Worm (Caenorhabditis elegans) whole organism, L4 larva: ENCODE data around the gene ubh-3.

Experiments used
- F37D6.2 ChIP-seq: sonication (generic microtip); optimal IDR thresholded peaks from 2 replicates; lab custom pipeline; 2016; ENCODE audit warnings: mild to moderate bottlenecking, missing genetic modification characterization, missing compliant biosample characterization
- aha-1 ChIP-seq: fragments of 150-350 bp; peaks from one replicate; lab custom pipeline; 2014; ENCODE audit warnings: missing biosample characterization, missing genetic modification characterization
- arid-1 ChIP-seq: fragments of 200-800 bp; sonication (Bioruptor generic); conservative IDR thresholded peaks from 2 replicates; pipeline ENCODE4 v1.3.6; 2022; ENCODE audit warnings: missing genetic modification reagents, missing genetic modification characterization, missing compliant biosample characterization
- ceh-20 ChIP-seq: fragments of 200-800 bp; sonication (Bioruptor generic); IDR thresholded peaks from 2 replicates; pipeline ENCODE4 v1.3.6; 2022; ENCODE audit warnings: missing genetic modification reagents, missing genetic modification characterization, missing compliant biosample characterization
- ceh-28 ChIP-seq: fragments of 150-350 bp; optimal IDR thresholded peaks from 2 replicates; lab custom pipeline; 2014; ENCODE audit warnings: missing biosample characterization, missing genetic modification reagents, missing genetic modification characterization
- daf-12 ChIP-seq: fragments of 150-350 bp; optimal IDR thresholded peaks from 2 replicates; lab custom pipeline; 2014; ENCODE audit warnings: missing biosample characterization, missing genetic modification reagents, missing genetic modification characterization
- daf-16 ChIP-seq, 3 experiments: sonication (generic microtip); optimal IDR thresholded peaks; 2 replicates each; lab custom pipeline; 2016 to 2017; ENCODE audit warnings: missing genetic modification characterization in 3 of 3, missing genetic modification reagents in 3 of 3, mild to moderate bottlenecking in 2 of 3, missing compliant biosample characterization in 2 of 3, missing biosample characterization in 1 of 3, moderate library complexity in 1 of 3
- daf-19 ChIP-seq: fragments of 200-800 bp; sonication (Bioruptor generic); conservative IDR thresholded peaks from 2 replicates; pipeline ENCODE4 v1.3.6; 2022; ENCODE audit warnings: missing genetic modification characterization, missing compliant biosample characterization
- daf-8 ChIP-seq: fragments of 200-800 bp; sonication (Bioruptor generic); IDR thresholded peaks from 2 replicates; pipeline ENCODE4 v1.3.6; 2022; ENCODE audit warnings: missing genetic modification characterization, missing compliant biosample characterization
- dmd-6 ChIP-seq: fragments of 200-800 bp; sonication (Bioruptor generic); IDR thresholded peaks from 2 replicates; pipeline ENCODE4 v1.3.6; 2022; ENCODE audit warnings: missing genetic modification reagents, missing genetic modification characterization, missing compliant biosample characterization
- dmd-8 ChIP-seq: fragments of 200-800 bp; sonication (Bioruptor generic); IDR thresholded peaks from 2 replicates; pipeline ENCODE4 v1.3.6; 2022; ENCODE audit warnings: missing genetic modification characterization, missing compliant biosample characterization
- dmd-9 ChIP-seq: fragments of 200-800 bp; sonication (Bioruptor generic); IDR thresholded peaks from 2 replicates; pipeline ENCODE4 v1.3.6; 2022; ENCODE audit warnings: missing genetic modification reagents, missing genetic modification characterization, missing compliant biosample characterization
- dpl-1 ChIP-seq: fragments of 150-350 bp; optimal IDR thresholded peaks from 2 replicates; lab custom pipeline; 2014; ENCODE audit warnings: missing biosample characterization, missing genetic modification reagents, missing genetic modification characterization
- dve-1 ChIP-seq: sonication (generic microtip); optimal IDR thresholded peaks from 2 replicates; lab custom pipeline; 2017; ENCODE audit warnings: antibody characterized with exemption, mild to moderate bottlenecking, missing genetic modification characterization, missing compliant biosample characterization; ENCODE audit not compliant: insufficient read depth
- hlh-11 ChIP-seq: fragments of 200-800 bp; sonication (Bioruptor generic); optimal IDR thresholded peaks from 2 replicates; lab custom pipeline; 2018; ENCODE audit warnings: mild to moderate bottlenecking, missing genetic modification characterization, missing compliant biosample characterization
- lin-1 ChIP-seq: fragments of 200-800 bp; sonication (Bioruptor generic); IDR thresholded peaks from 2 replicates; pipeline ENCODE4 v1.3.6; 2022; ENCODE audit warnings: missing genetic modification reagents, missing genetic modification characterization, missing compliant biosample characterization
- lin-13 ChIP-seq: fragments of 150-350 bp; optimal IDR thresholded peaks from 2 replicates; lab custom pipeline; 2014; ENCODE audit warnings: missing biosample characterization, missing genetic modification reagents, missing genetic modification characterization
- lin-29 ChIP-seq: fragments of 200-800 bp; sonication (Bioruptor generic); IDR thresholded peaks from 2 replicates; pipeline ENCODE4 v1.3.6; 2022; ENCODE audit warnings: missing genetic modification reagents, missing genetic modification characterization, missing compliant biosample characterization
- lin-39 ChIP-seq: fragments of 150-350 bp; optimal IDR thresholded peaks from 2 replicates; lab custom pipeline; 2014; ENCODE audit warnings: missing biosample characterization, missing genetic modification reagents, missing genetic modification characterization
- lsy-2 ChIP-seq, 2 experiments: fragments of 150-350 bp in 1 of 2; sonication (generic microtip) in 1 of 2; optimal IDR thresholded peaks; 2 replicates each; lab custom pipeline; 2014 to 2017; ENCODE audit warnings: missing biosample characterization in 2 of 2, missing genetic modification characterization in 2 of 2
- mdt-29 ChIP-seq: fragments of 200-800 bp; sonication (Bioruptor generic); IDR thresholded peaks from 2 replicates; pipeline ENCODE4 v1.3.6; 2022; ENCODE audit warnings: missing genetic modification reagents, missing genetic modification characterization, missing compliant biosample characterization
- mep-1 ChIP-seq: fragments of 150-350 bp; sonication (generic microtip); optimal IDR thresholded peaks from 3 replicates; lab custom pipeline; 2014; ENCODE audit warnings: missing biosample characterization, missing genetic modification characterization
- nhr-11 ChIP-seq: fragments of 150-350 bp; optimal IDR thresholded peaks from 2 replicates; lab custom pipeline; 2014; ENCODE audit warnings: missing biosample characterization, missing genetic modification characterization
- nhr-237 ChIP-seq: sonication (generic microtip); optimal IDR thresholded peaks from 2 replicates; lab custom pipeline; 2017; ENCODE audit warnings: missing biosample characterization, missing genetic modification characterization
- nhr-28 ChIP-seq: fragments of 150-350 bp; optimal IDR thresholded peaks from 2 replicates; lab custom pipeline; 2014; ENCODE audit warnings: missing biosample characterization, missing genetic modification characterization
- nhr-77 ChIP-seq: fragments of 150-350 bp; optimal IDR thresholded peaks from 2 replicates; lab custom pipeline; 2014; ENCODE audit warnings: missing biosample characterization, missing genetic modification characterization
- php-3 ChIP-seq: fragments of 200-800 bp; sonication (Bioruptor generic); IDR thresholded peaks from 2 replicates; pipeline ENCODE4 v1.3.6; 2022; ENCODE audit warnings: missing genetic modification reagents, missing genetic modification characterization, missing compliant biosample characterization
- pqm-1 ChIP-seq: sonication (generic microtip); optimal IDR thresholded peaks from 2 replicates; lab custom pipeline; 2017; ENCODE audit warnings: missing biosample characterization, missing genetic modification characterization
- rbr-2 ChIP-seq: sonication (generic microtip); optimal IDR thresholded peaks from 2 replicates; lab custom pipeline; 2016; ENCODE audit warnings: missing genotype, missing genetic modification characterization, missing compliant biosample characterization
- saeg-2 ChIP-seq: fragments of 200-800 bp; sonication (Bioruptor generic); IDR thresholded peaks from 2 replicates; pipeline ENCODE4 v1.3.6; 2022; ENCODE audit warnings: missing genetic modification reagents, missing genetic modification characterization, missing compliant biosample characterization
- sdz-12 ChIP-seq: fragments of 200-800 bp; sonication (Bioruptor generic); optimal IDR thresholded peaks from 2 replicates; lab custom pipeline; 2018; ENCODE audit warnings: mild to moderate bottlenecking, missing genetic modification characterization, missing compliant biosample characterization
- skn-1 ChIP-seq: fragments of 150-350 bp; optimal IDR thresholded peaks from 2 replicates; lab custom pipeline; 2014; ENCODE audit warnings: missing biosample characterization, missing genetic modification characterization
- snpc-1.2 ChIP-seq: fragments of 200-800 bp; sonication (Bioruptor generic); IDR thresholded peaks from 2 replicates; pipeline ENCODE4 v1.3.6; 2022; ENCODE audit warnings: missing genetic modification reagents, missing genetic modification characterization, missing compliant biosample characterization
- spr-3 ChIP-seq: fragments of 200-800 bp; sonication (Bioruptor generic); optimal IDR thresholded peaks from 2 replicates; lab custom pipeline; 2018; ENCODE audit warnings: mild to moderate bottlenecking, missing genetic modification characterization, missing compliant biosample characterization
- unc-130 ChIP-seq: sonication (generic microtip); optimal IDR thresholded peaks from 2 replicates; lab custom pipeline; 2016; ENCODE audit warnings: missing genetic modification reagents, missing genetic modification characterization, missing compliant biosample characterization
- unc-62 ChIP-seq, 3 experiments: fragments of 150-350 bp in 1 of 3; sonication (generic microtip); optimal IDR thresholded peaks in 2 of 3; peaks in 1 of 3; 1 replicate in 1 of 3; 2 replicates in 2 of 3; lab custom pipeline; 2014 to 2017; ENCODE audit warnings: missing biosample characterization in 3 of 3, missing genetic modification characterization in 3 of 3, missing genetic modification reagents in 3 of 3, missing genotype in 1 of 3
- zfp-3 ChIP-seq: fragments of 200-800 bp; sonication (Bioruptor generic); conservative IDR thresholded peaks from 2 replicates; pipeline ENCODE4 v1.3.6; 2022; ENCODE audit warnings: missing genetic modification reagents, missing genetic modification characterization, missing compliant biosample characterization
- zip-2 ChIP-seq: fragments of 150-350 bp; optimal IDR thresholded peaks from 2 replicates; lab custom pipeline; 2014; ENCODE audit warnings: missing biosample characterization, missing genetic modification characterization
- ztf-11 ChIP-seq: fragments of 150-350 bp; optimal IDR thresholded peaks from 2 replicates; lab custom pipeline; 2014; ENCODE audit warnings: missing biosample characterization, missing genetic modification characterization

The ubh-3 gene

ce11 chrV:6487878-6488277 lies 20.7 kb downstream of the ubh-3 start (continued):
- peak; percentile 77 for TF ChIP-seq zfp-3 (GFP tag; lab: Robert Waterston, UW)
- no peak for TF ChIP-seq F37D6.2
- TF ChIP-seq lsy-2 (tag; optimal IDR thresholded peaks at IDR 0.05; lab: Kevin White, UChicago) = peak in 1 of 2 experiments; percentile 8
- TF ChIP-seq, all 104 proteins: peak for 17

ce11 chrV:6485109-6485508 lies 23.5 kb downstream of the ubh-3 start:
- no peak for TF ChIP-seq nhr-77 (tag; lab: Kevin White, UChicago)
- peak; percentile 55 for TF ChIP-seq aha-1 (tag; lab: Kevin White, UChicago)
- TF ChIP-seq, all 104 proteins: peak for 1

ce11 chrV:6476026-6476425 lies 32.6 kb downstream of the ubh-3 start:
- TF ChIP-seq lin-39 (tag; lab: Kevin White, UChicago) = no peak
- peak; percentile 18 for TF ChIP-seq mep-1 (tag; lab: Kevin White, UChicago)
- TF ChIP-seq daf-16 (GFP tag; optimal IDR thresholded peaks at IDR 0.05; lab: Kevin White, UChicago) = no peak
- peak; percentile 77 for TF ChIP-seq daf-16 (tag; optimal IDR thresholded peaks at IDR 0.05; lab: Kevin White, UChicago)
- no peak for TF ChIP-seq rbr-2 (tag; lab: Kevin White, UChicago)
- peak; percentile 43 for TF ChIP-seq nhr-77 (tag; lab: Kevin White, UChicago)
- no peak for TF ChIP-seq sdz-12
- TF ChIP-seq hlh-11 (tag; lab: Kevin White, UChicago) = peak; percentile 61
- TF ChIP-seq dmd-6 (GFP tag; lab: Robert Waterston, UW) = peak; percentile 60
- no peak for TF ChIP-seq dmd-9 (GFP tag; lab: Robert Waterston, UW)
- TF ChIP-seq saeg-2 (GFP tag; lab: Robert Waterston, UW) = no peak
- TF ChIP-seq daf-19 (GFP tag; lab: Robert Waterston, UW) = no peak
- peak; percentile 83 for TF ChIP-seq dve-1 (tag; lab: Kevin White, UChicago)
- TF ChIP-seq lin-13 = no peak
- TF ChIP-seq daf-12 = no peak
- no peak for TF ChIP-seq dmd-8 (GFP tag; lab: Robert Waterston, UW)
- TF ChIP-seq snpc-1.2 (GFP tag; lab: Robert Waterston, UW) = no peak
- TF ChIP-seq nhr-11 (tag; lab: Kevin White, UChicago) = no peak
- TF ChIP-seq ceh-20 (GFP tag; lab: Robert Waterston, UW) = no peak
- no peak for TF ChIP-seq daf-8 (GFP tag; lab: Robert Waterston, UW)
- TF ChIP-seq skn-1 (tag; lab: Kevin White, UChicago) = no peak
- TF ChIP-seq unc-62 (GFP tag; optimal IDR thresholded peaks at IDR 0.05 in 1 of 2; lab: Kevin White, UChicago) = no peak
- no peak for TF ChIP-seq unc-62 (tag; optimal IDR thresholded peaks at IDR 0.05; lab: Kevin White, UChicago)
- TF ChIP-seq ztf-11 (tag; lab: Kevin White, UChicago) = no peak
- no peak for TF ChIP-seq zip-2 (tag; lab: Kevin White, UChicago)
- peak; percentile 46; the same call in 1 of the 2 replicates for TF ChIP-seq lin-1 (GFP tag; lab: Robert Waterston, UW)
- TF ChIP-seq dpl-1 (GFP tag; lab: Kevin White, UChicago) = peak; percentile 36
- TF ChIP-seq nhr-28 = peak; percentile 72
- TF ChIP-seq nhr-237 = no peak
- peak; percentile 90 for TF ChIP-seq pqm-1

ce11 chrV:6471208-6471607 lies 37.4 kb downstream of the ubh-3 start:
- TF ChIP-seq unc-62 (GFP tag; optimal IDR thresholded peaks at IDR 0.05 in 1 of 2; lab: Kevin White, UChicago) (peak in 1 of 2 experiments; percentile 4), unc-62 (tag; optimal IDR thresholded peaks at IDR 0.05; lab: Kevin White, UChicago) (no peak), lin-13 (no peak)

- TF ChIP-seq spr-3 (no peak), mdt-29 (GFP tag; lab: Robert Waterston, UW) (no peak), php-3 (no peak), lin-1 (GFP tag; lab: Robert Waterston, UW) (no peak), ceh-28 (tag; lab: Kevin White, UChicago) (no peak), arid-1 (no peak), lin-29 (no peak), unc-130 (GFP tag; lab: Kevin White, UChicago) (no peak), nhr-28 (no peak)
These were observed 40.9 kb downstream of the ubh-3 start for ce11 chrV:6467676-6468075.
